Worm (Caenorhabditis elegans) whole organism, midembryonic: ENCODE data around the gene mom-1.

Experiments used
- T22C8.4 ChIP-seq: fragments of 200-800 bp; sonication (Bioruptor generic); IDR thresholded peaks from 2 replicates; pipeline ENCODE4 v1.3.6; 2022; ENCODE audit warnings: missing genetic modification characterization, missing compliant biosample characterization
- cog-1 ChIP-seq: sonication (generic microtip); optimal IDR thresholded peaks from 2 replicates; lab custom pipeline; 2016; ENCODE audit warnings: missing genetic modification characterization, missing compliant biosample characterization
- klf-2 ChIP-seq: fragments of 200-800 bp; sonication (Bioruptor generic); conservative IDR thresholded peaks from 2 replicates; pipeline ENCODE4 v1.3.6; 2022; ENCODE audit warnings: missing genetic modification reagents, missing genetic modification characterization, missing compliant biosample characterization
- med-1 ChIP-seq: sonication (generic microtip); optimal IDR thresholded peaks from 2 replicates; lab custom pipeline; 2017; ENCODE audit warnings: missing genetic modification characterization, mild to moderate bottlenecking, missing compliant biosample characterization, antibody characterized with exemption, missing genetic modification reagents; ENCODE audit not compliant: insufficient read depth
- ref-1 ChIP-seq: fragments of 200-800 bp; sonication (Bioruptor generic); conservative IDR thresholded peaks from 2 replicates; pipeline ENCODE4 v1.3.6; 2022; ENCODE audit warnings: missing genetic modification reagents, missing genetic modification characterization, missing compliant biosample characterization
- tab-1 ChIP-seq: fragments of 200-800 bp; sonication (Bioruptor generic); IDR thresholded peaks from 2 replicates; pipeline ENCODE4 v1.3.6; 2022; ENCODE audit warnings: missing genetic modification characterization, missing compliant biosample characterization
- ztf-23 ChIP-seq: fragments of 200-800 bp; sonication (Bioruptor generic); IDR thresholded peaks from 2 replicates; pipeline ENCODE4 v1.3.6; 2022; ENCODE audit warnings: missing genetic modification reagents, missing genetic modification characterization, missing compliant biosample characterization
- ztf-29 ChIP-seq: fragments of 200-800 bp; sonication (Bioruptor generic); IDR thresholded peaks from 2 replicates; pipeline ENCODE4 v1.3.6; 2022; ENCODE audit warnings: missing genetic modification reagents, missing genetic modification characterization, missing compliant biosample characterization

DNA sequence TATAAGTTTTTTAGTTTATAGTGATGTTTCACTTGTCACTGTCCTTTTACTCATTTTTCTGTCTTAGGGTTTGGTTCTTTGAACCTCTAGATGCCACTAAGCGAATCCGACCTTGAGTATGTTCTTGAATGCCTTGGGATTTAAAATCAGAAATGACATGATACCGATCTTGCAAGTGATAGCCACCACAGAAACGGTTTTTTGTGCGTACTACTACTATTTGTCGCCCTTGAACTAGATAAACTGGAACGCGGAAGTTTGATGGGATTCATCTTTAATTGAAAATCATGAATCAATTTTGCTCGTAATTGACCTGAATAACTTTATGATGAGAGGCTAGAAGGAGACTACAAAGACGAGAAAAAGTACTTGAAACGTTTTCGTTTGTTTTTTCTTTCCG lies 25.9 kb downstream of the mom-1 start:
- TF ChIP-seq T22C8.4 (GFP tag; lab: Robert Waterston, UW) (no peak), cog-1 (no peak), ztf-29 (GFP tag; lab: Robert Waterston, UW) (no peak), klf-2 (GFP tag; lab: Robert Waterston, UW) (no peak), ztf-23 (no peak), med-1 (GFP tag; lab: Kevin White, UChicago) (no peak), ref-1 (no peak), tab-1 (no peak)
